Fruit fly (Drosophila melanogaster): Measurements from ENCODE around the gene Galphaf.
A peak's percentile ranks its signal among the peaks of the same experiment; 100 is the strongest.

Gene Galphaf

DNA sequence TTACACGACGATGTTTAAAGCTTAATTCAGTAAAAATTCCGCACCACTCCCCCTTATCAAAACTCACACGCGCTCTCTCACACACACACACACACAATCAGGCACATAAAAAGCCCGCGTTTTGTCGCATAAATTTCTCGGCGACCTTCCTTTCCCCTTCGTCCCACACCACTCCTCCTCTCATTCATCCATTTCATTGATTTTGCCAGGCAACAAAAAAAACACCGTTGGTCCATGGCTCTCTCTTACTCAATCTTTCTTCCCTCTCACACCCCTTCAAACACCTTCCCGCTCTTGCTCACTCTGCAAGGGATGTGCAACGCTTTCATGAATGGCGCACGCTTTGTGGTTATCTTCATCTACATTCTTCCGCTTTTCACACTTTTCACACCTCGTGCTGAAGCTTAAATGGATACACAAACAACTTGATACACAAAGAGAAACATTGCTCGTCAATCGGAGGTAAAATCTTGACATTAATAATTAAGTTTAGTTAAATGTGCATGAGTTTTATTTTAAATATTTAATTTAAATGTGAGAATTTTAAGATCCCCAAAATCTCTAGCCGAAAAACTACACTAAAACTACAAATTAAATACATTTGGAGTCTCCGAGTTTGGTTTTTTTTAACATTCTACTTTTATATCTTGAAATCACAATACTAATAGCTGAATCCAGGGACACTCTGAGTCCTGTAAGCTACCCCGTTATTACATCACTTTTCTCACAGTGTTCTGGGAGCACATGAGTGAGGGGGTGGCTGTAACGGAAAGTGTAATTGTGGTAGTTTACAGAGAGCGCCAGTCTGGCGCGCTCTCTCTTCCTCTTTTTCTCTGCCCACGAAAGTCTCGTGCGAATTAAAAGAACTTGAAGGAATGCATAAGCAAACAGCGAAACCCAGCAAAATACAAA is 7.5 kb downstream of the Galphaf start (continued):
- TF ChIP-seq CG32772 (GFP tag; IDR thresholded peaks at IDR 0.05) (peak; percentile 94), CG1233 (GFP tag; optimal IDR thresholded peaks at IDR 0.05) (peak; percentile 98), CG7786 (GFP tag; optimal IDR thresholded peaks at IDR 0.05) (peak; percentile 86), kay (GFP tag; optimal IDR thresholded peaks at IDR 0.05) (peak; percentile 86), Mad (GFP tag; optimal IDR thresholded peaks at IDR 0.05) (peak; percentile 90), sna (GFP tag; IDR thresholded peaks at IDR 0.05; ENCODE audit: partially characterized antibody) (no peak), CG9609 (GFP tag; optimal IDR thresholded peaks at IDR 0.05) (peak; percentile 79), Dad (GFP tag; optimal IDR thresholded peaks at IDR 0.05) (peak; percentile 94), vvl (GFP tag; IDR thresholded peaks at IDR 0.05) (peak; percentile 96), CG11456 (GFP tag; IDR thresholded peaks at IDR 0.05) (peak; percentile 95), CG3407 (GFP tag; optimal IDR thresholded peaks at IDR 0.05) (peak; percentile 95), amos (GFP tag; IDR thresholded peaks at IDR 0.05; ENCODE audit: partially characterized antibody) (no peak), CG14667 (GFP tag; IDR thresholded peaks at IDR 0.05) (peak; percentile 91), tap (tag; optimal IDR thresholded peaks at IDR 0.05) (peak; percentile 95), CG4820 (GFP tag; optimal IDR thresholded peaks at IDR 0.05) (peak; percentile 96), H15 (GFP tag; IDR thresholded peaks at IDR 0.05) (peak; percentile 92), tll (GFP tag; optimal IDR thresholded peaks at IDR 0.05) (peak in 1 of 2 experiments; percentile 21), CG7963 (GFP tag; IDR thresholded peaks at IDR 0.05; ENCODE audit: partially characterized antibody) (no peak), CG10366 (GFP tag; IDR thresholded peaks at IDR 0.05) (peak; percentile 93), CG2889 (GFP tag; IDR thresholded peaks at IDR 0.05) (peak; percentile 93), YL-1 (GFP tag; optimal IDR thresholded peaks at IDR 0.05) (peak; percentile 79), CG8359 (GFP tag; optimal IDR thresholded peaks at IDR 0.05; ENCODE audit: borderline replicate concordance) (peak; percentile 92), Hand (GFP tag; optimal IDR thresholded peaks at IDR 0.05) (peak; percentile 95), Ptx1 (GFP tag; IDR thresholded peaks at IDR 0.05) (peak; percentile 97), Mes4 (GFP tag; optimal IDR thresholded peaks at IDR 0.05) (peak; percentile 77), bigmax (GFP tag; optimal IDR thresholded peaks at IDR 0.05) (peak; percentile 50), NC2β (GFP tag; optimal IDR thresholded peaks at IDR 0.05) (peak; percentile 75), CG31441 (GFP tag; IDR thresholded peaks at IDR 0.05) (peak; percentile 99), hkb (optimal IDR thresholded peaks at IDR 0.05) (no peak), hkb (GFP tag; IDR thresholded peaks at IDR 0.05) (peak; percentile 96), CG16863 (GFP tag; optimal IDR thresholded peaks at IDR 0.05) (peak; percentile 87), sr (GFP tag; IDR thresholded peaks at IDR 0.05) (peak; percentile 77; the same call in 2 of the 3 replicates), NFAT (GFP tag; IDR thresholded peaks at IDR 0.05) (peak; percentile 92), CG6765 (GFP tag; optimal IDR thresholded peaks at IDR 0.05) (peak; percentile 92), Opbp (GFP tag; IDR thresholded peaks at IDR 0.05; ENCODE audit: partially characterized antibody) (no peak), dan (GFP tag; IDR thresholded peaks at IDR 0.05) (peak; percentile 72), tna (GFP tag; IDR thresholded peaks at IDR 0.05; ENCODE audit: partially characterized antibody) (no peak), CG17912 (GFP tag; optimal IDR thresholded peaks at IDR 0.05) (peak; percentile 77), inv (GFP tag; IDR thresholded peaks at IDR 0.05; ENCODE audit: partially characterized antibody) (no peak), CG8478 (optimal IDR thresholded peaks at IDR 0.05) (no peak), CG7839 (tag; optimal IDR thresholded peaks at IDR 0.05) (peak; percentile 98), pho (GFP tag; optimal IDR thresholded peaks at IDR 0.05) (peak; percentile 89), CG12071 (GFP tag; optimal IDR thresholded peaks at IDR 0.05) (peak; percentile 94), CG4707 (GFP tag; optimal IDR thresholded peaks at IDR 0.05) (peak; percentile 88), tx (GFP tag; optimal IDR thresholded peaks at IDR 0.05) (peak; percentile 84), cato (GFP tag; optimal IDR thresholded peaks at IDR 0.05; ENCODE audit: borderline replicate concordance) (peak; percentile 93), CG8281 (tag; optimal IDR thresholded peaks at IDR 0.05) (peak; percentile 90), jigr1 (GFP tag; IDR thresholded peaks at IDR 0.05) (peak; percentile 93), Dek (tag; optimal IDR thresholded peaks at IDR 0.05) (peak; percentile 96)

Data from whole organism, embryonic.